Fruit fly (Drosophila melanogaster): ENCODE measurements around the gene CG5199.

Gene CG5199

DNA sequence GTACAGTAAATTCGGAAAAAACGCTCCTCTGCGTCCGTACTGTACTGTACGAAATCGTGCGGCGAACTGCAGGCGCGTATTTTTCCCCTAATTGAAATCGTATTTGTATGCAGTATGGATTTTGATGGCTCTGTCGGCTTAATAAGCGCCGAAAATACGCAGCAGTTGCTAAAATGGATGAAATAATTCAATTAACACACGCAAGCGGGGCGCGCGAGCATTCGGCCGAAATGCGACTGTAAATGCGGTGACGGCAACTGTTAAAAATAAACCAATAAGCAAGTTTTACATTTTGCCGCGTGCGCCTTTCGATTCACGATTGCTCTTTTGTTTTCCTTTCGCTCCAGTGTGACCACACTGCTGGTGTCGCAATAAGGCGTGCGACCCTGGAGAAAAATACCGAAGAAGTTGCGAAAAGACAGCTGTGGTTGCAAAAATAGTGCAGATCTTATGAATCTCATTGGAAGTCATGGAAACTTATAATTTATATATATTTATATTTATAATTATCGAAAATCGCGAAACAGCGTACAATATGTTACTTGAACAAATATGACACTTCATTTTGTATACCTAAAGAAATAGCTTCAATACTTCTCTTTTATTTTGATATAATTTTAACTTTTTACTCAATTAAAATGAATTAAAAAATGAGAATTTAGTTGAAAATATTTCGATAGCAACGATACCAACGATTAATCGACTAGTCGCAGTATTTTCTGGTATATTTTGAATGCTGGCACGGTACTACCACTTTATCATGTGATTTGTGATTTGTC is 20.5 kb upstream of the CG5199 start, which contains the start of the genes CG32428 and CG5969 (continued):
- peak; percentile 77 for TF ChIP-seq CG18599 (GFP tag; optimal IDR thresholded peaks at IDR 0.05)
- TF ChIP-seq scrt (GFP tag; optimal IDR thresholded peaks at IDR 0.05): peak; percentile 9
- TF ChIP-seq peb (GFP tag; IDR thresholded peaks at IDR 0.05): no peak
- no peak for TF ChIP-seq CG34224 (GFP tag; IDR thresholded peaks at IDR 0.05; ENCODE audit: partially characterized antibody)
- TF ChIP-seq dpn (GFP tag; optimal IDR thresholded peaks at IDR 0.05): peak; percentile 47 to 59
- TF ChIP-seq CG10321 (GFP tag; IDR thresholded peaks at IDR 0.05): 0 out of 2 replicates have a peak, but pooled peaks have one; percentile 7
- TF ChIP-seq CG3995 (GFP tag; optimal IDR thresholded peaks at IDR 0.05): peak; percentile 95
- TF ChIP-seq Xrp1 (GFP tag; IDR thresholded peaks at IDR 0.05): peak; percentile 44; the same call in 1 of the 2 replicates
- TF ChIP-seq ems (GFP tag; optimal IDR thresholded peaks at IDR 0.05): no peak
- TF ChIP-seq Ssrp (tag; optimal IDR thresholded peaks at IDR 0.05): peak; percentile 28
- TF ChIP-seq CG9437 (GFP tag; optimal IDR thresholded peaks at IDR 0.05): peak; percentile 11
- TF ChIP-seq CG43689 (GFP tag; IDR thresholded peaks at IDR 0.05): no peak
- peak; percentile 44 for TF ChIP-seq CG13296 (GFP tag; optimal IDR thresholded peaks at IDR 0.05)
- TF ChIP-seq slp2 (GFP tag; optimal IDR thresholded peaks at IDR 0.05): no peak
- peak; percentile 76 for TF ChIP-seq CG7839 (tag; optimal IDR thresholded peaks at IDR 0.05)
- TF ChIP-seq Usf (GFP tag; optimal IDR thresholded peaks at IDR 0.05): peak; percentile 55
- peak; percentile 80 for TF ChIP-seq CG2678 (tag; optimal IDR thresholded peaks at IDR 0.05)
- TF ChIP-seq Sry-δ (GFP tag; optimal IDR thresholded peaks at IDR 0.05): no peak
- TF ChIP-seq CG2202 (tag; optimal IDR thresholded peaks at IDR 0.05): no peak
- no peak for TF ChIP-seq CG3838 (GFP tag; optimal IDR thresholded peaks at IDR 0.05)
- peak; percentile 70 for TF ChIP-seq CG15269 (tag; optimal IDR thresholded peaks at IDR 0.05)
- peak; percentile 76 for TF ChIP-seq CG2116 (GFP tag; optimal IDR thresholded peaks at IDR 0.05)
- no peak for TF ChIP-seq wor (GFP tag; IDR thresholded peaks at IDR 0.05)
- peak; percentile 87 for TF ChIP-seq Elba2 (GFP tag; optimal IDR thresholded peaks at IDR 0.05)
- peak; percentile 13 for TF ChIP-seq Ravus (GFP tag; IDR thresholded peaks at IDR 0.05)
- no peak for TF ChIP-seq Atf3 (GFP tag; optimal IDR thresholded peaks at IDR 0.05)
- peak; percentile 82 for TF ChIP-seq Med (GFP tag)
- peak; percentile 52; the same call in 1 of the 2 replicates for TF ChIP-seq CG31224 (GFP tag; IDR thresholded peaks at IDR 0.05)
- no peak for TF ChIP-seq da (GFP tag; optimal IDR thresholded peaks at IDR 0.05)
- no peak for TF ChIP-seq CG11723 (GFP tag; optimal IDR thresholded peaks at IDR 0.05)
- no peak for TF ChIP-seq Hr39 (optimal IDR thresholded peaks at IDR 0.05)
- TF ChIP-seq Bteb2 (GFP tag; optimal IDR thresholded peaks at IDR 0.05): no peak
- peak; percentile 61 for TF ChIP-seq CG10366 (GFP tag; IDR thresholded peaks at IDR 0.05)
- no peak for TF ChIP-seq otp (GFP tag; IDR thresholded peaks at IDR 0.05)
- peak; percentile 70 for TF ChIP-seq CG13424 (tag; optimal IDR thresholded peaks at IDR 0.05)
- TF ChIP-seq fd3F (GFP tag; optimal IDR thresholded peaks at IDR 0.05): peak; percentile 58
- peak; percentile 58 for TF ChIP-seq sug (tag; optimal IDR thresholded peaks at IDR 0.05)
- peak; percentile 51 for TF ChIP-seq wek (GFP tag; optimal IDR thresholded peaks at IDR 0.05)
- no peak for TF ChIP-seq cato (GFP tag; optimal IDR thresholded peaks at IDR 0.05; ENCODE audit: borderline replicate concordance)
- TF ChIP-seq CG13287 (GFP tag; IDR thresholded peaks at IDR 0.05; ENCODE audit: partially characterized antibody): no peak; the same call in 1 of the 2 replicates
- TF ChIP-seq CG10565 (GFP tag; optimal IDR thresholded peaks at IDR 0.05): no peak
- peak; percentile 7 for TF ChIP-seq CG6854 (GFP tag; optimal IDR thresholded peaks at IDR 0.05)
- TF ChIP-seq CG8089 (GFP tag; optimal IDR thresholded peaks at IDR 0.05): no peak
- no peak for TF ChIP-seq gce (GFP tag; IDR thresholded peaks at IDR 0.05)
- TF ChIP-seq ash1 (GFP tag; optimal IDR thresholded peaks at IDR 0.05): no peak
- no peak for TF ChIP-seq Awh (GFP tag; IDR thresholded peaks at IDR 0.05)
- TF ChIP-seq CG11093 (GFP tag; IDR thresholded peaks at IDR 0.05): no peak
- no peak for TF ChIP-seq bab2 (GFP tag; optimal IDR thresholded peaks at IDR 0.05)
- TF ChIP-seq NK7.1 (GFP tag; optimal IDR thresholded peaks at IDR 0.05): no peak
- TF ChIP-seq fd64A (GFP tag; optimal IDR thresholded peaks at IDR 0.05): no peak
